Fruit fly (Drosophila melanogaster) whole organism, embryonic: ENCODE measurements around the gene CG46460.

Experiments used
- Abd-B ChIP-seq: fragments of 200-800 bp; sonication (Bioruptor generic); optimal IDR thresholded peaks from 2 replicates; lab custom pipeline; 2018; ENCODE audit warnings: missing biosample characterization, mild to moderate bottlenecking, missing genetic modification characterization, moderate library complexity
- Atf6 ChIP-seq: fragments of 200-800 bp; sonication (Bioruptor generic); IDR thresholded peaks from 2 replicates; pipeline ENCODE4 v1.3.6; 2022; ENCODE audit warnings: missing biosample characterization, missing genetic modification characterization
- Awh ChIP-seq: fragments of 200-800 bp; sonication (Bioruptor generic); IDR thresholded peaks from 2 replicates; pipeline ENCODE4, ENCODE4 v1.3.6; 2022; ENCODE audit warnings: missing biosample characterization, missing genetic modification characterization
- BEAF-32 ChIP-seq: fragments of 200-800 bp; sonication (Bioruptor generic); optimal IDR thresholded peaks from 3 replicates; lab custom pipeline; 2017; ENCODE audit warnings: missing biosample characterization, missing genetic modification characterization, mild to moderate bottlenecking, moderate library complexity, missing genetic modification reagents
- CG13287 ChIP-seq: fragments of 200-800 bp; sonication (Bioruptor generic); IDR thresholded peaks from 2 replicates; pipeline ENCODE4 v1.3.6; 2022; ENCODE audit warnings: missing biosample characterization, missing genetic modification characterization; ENCODE audit not compliant: partially characterized antibody
- CG13424 ChIP-seq: fragments of 200-800 bp; sonication (Bioruptor generic); optimal IDR thresholded peaks from 2 replicates; lab custom pipeline; 2019; ENCODE audit warnings: missing biosample characterization, mild to moderate bottlenecking, missing genetic modification characterization, moderate library complexity
- CG14014 ChIP-seq: fragments of 200-800 bp; sonication (Bioruptor generic); IDR thresholded peaks from 2 replicates; pipeline ENCODE4 v1.3.6; 2022; ENCODE audit warnings: missing biosample characterization, missing genetic modification characterization
- CG1603 ChIP-seq: fragments of 200-800 bp; sonication (Bioruptor generic); optimal IDR thresholded peaks from 2 replicates; lab custom pipeline; 2019; ENCODE audit warnings: missing biosample characterization, mild to moderate bottlenecking, missing genetic modification characterization, moderate library complexity
- CG16815 ChIP-seq: fragments of 200-800 bp; sonication (Bioruptor generic); optimal IDR thresholded peaks from 3 replicates; lab custom pipeline; 2017; ENCODE audit warnings: missing biosample characterization, mild to moderate bottlenecking, missing genetic modification characterization
- CG2120 ChIP-seq: fragments of 200-800 bp; sonication (Bioruptor generic); optimal IDR thresholded peaks from 3 replicates; lab custom pipeline; 2016; ENCODE audit warnings: missing biosample characterization, missing genetic modification characterization
- CG2129 ChIP-seq: fragments of 200-800 bp; sonication (Bioruptor generic); IDR thresholded peaks from 2 replicates; pipeline ENCODE4 v1.3.6; 2022; ENCODE audit warnings: missing biosample characterization, missing genetic modification characterization; ENCODE audit not compliant: partially characterized antibody
- CG2202 ChIP-seq: fragments of 200-800 bp; sonication (Bioruptor generic); optimal IDR thresholded peaks from 2 replicates; lab custom pipeline; 2018; ENCODE audit warnings: missing biosample characterization, mild to moderate bottlenecking, missing genetic modification characterization
- CG2875 ChIP-seq: fragments of 200-800 bp; sonication (Bioruptor generic); optimal IDR thresholded peaks from 2 replicates; lab custom pipeline; 2017; ENCODE audit warnings: missing biosample characterization, mild to moderate bottlenecking, missing genetic modification characterization, missing genetic modification reagents
- CG5953 ChIP-seq: fragments of 200-800 bp; sonication (Bioruptor generic); IDR thresholded peaks from 2 replicates; pipeline ENCODE4 v1.3.6; 2022; ENCODE audit warnings: missing biosample characterization, missing genetic modification characterization
- CG7556 ChIP-seq: fragments of 200-800 bp; sonication (Bioruptor generic); optimal IDR thresholded peaks from 2 replicates; lab custom pipeline; 2017; ENCODE audit warnings: missing biosample characterization, mild to moderate bottlenecking, missing genetic modification characterization
- CG8290 ChIP-seq, 3 experiments: fragments of 200-800 bp; sonication (Bioruptor generic); optimal IDR thresholded peaks; 2 replicates each; lab custom pipeline; 2016 to 2019; ENCODE audit warnings: missing biosample characterization in 3 of 3, missing genetic modification characterization in 3 of 3, mild to moderate bottlenecking in 2 of 3, moderate library complexity in 1 of 3
- CG9932 ChIP-seq: fragments of 200-800 bp; sonication (Bioruptor generic); IDR thresholded peaks from 2 replicates; pipeline ENCODE4 v1.3.6; 2022; ENCODE audit warnings: missing biosample characterization, missing genetic modification characterization
- Dip3 ChIP-seq: fragments of 200-800 bp; sonication (Bioruptor generic); optimal IDR thresholded peaks from 3 replicates; lab custom pipeline; 2016; ENCODE audit warnings: missing biosample characterization, missing genetic modification characterization
- HLH4C ChIP-seq: fragments of 200-800 bp; sonication (Bioruptor generic); IDR thresholded peaks from 3 replicates; pipeline ENCODE4 v1.3.6; 2022; ENCODE audit warnings: missing biosample characterization, missing genetic modification characterization; ENCODE audit not compliant: partially characterized antibody
- Hmr ChIP-seq: fragments of 200-800 bp; sonication (Bioruptor generic); optimal IDR thresholded peaks from 3 replicates; lab custom pipeline; 2017; ENCODE audit warnings: mild to moderate bottlenecking, missing biosample characterization, missing genetic modification reagents, missing genetic modification characterization
- Hmx ChIP-seq: fragments of 200-800 bp; sonication (Bioruptor generic); optimal IDR thresholded peaks from 2 replicates; lab custom pipeline; 2016; ENCODE audit warnings: missing biosample characterization, missing genetic modification characterization
- Hr39 ChIP-seq: fragments of >200 bp; optimal IDR thresholded peaks from 2 replicates; lab custom pipeline; 2017
- Hr51 ChIP-seq, 2 experiments: fragments of 200-800 bp; sonication (Bioruptor generic); optimal IDR thresholded peaks; 2 replicates in 1 of 2; 3 replicates in 1 of 2; lab custom pipeline; 2016 to 2018; ENCODE audit warnings: missing biosample characterization in 2 of 2, missing genetic modification characterization in 2 of 2, mild to moderate bottlenecking in 1 of 2, moderate library complexity in 1 of 2
- NK7.1 ChIP-seq: fragments of 200-800 bp; sonication (Bioruptor generic); optimal IDR thresholded peaks from 3 replicates; lab custom pipeline; 2016; ENCODE audit warnings: missing biosample characterization, missing genetic modification characterization
- Rx ChIP-seq: fragments of 200-800 bp; sonication (Bioruptor generic); IDR thresholded peaks from 2 replicates; pipeline ENCODE4 v1.3.6; 2022; ENCODE audit warnings: missing biosample characterization, missing genetic modification characterization
- Sox102F ChIP-seq: fragments of 200-800 bp; sonication (Bioruptor generic); optimal IDR thresholded peaks from 2 replicates; lab custom pipeline; 2018; ENCODE audit warnings: missing biosample characterization, mild to moderate bottlenecking, missing genetic modification characterization, moderate library complexity
- Ssrp ChIP-seq: fragments of 200-800 bp; sonication (Bioruptor generic); optimal IDR thresholded peaks from 2 replicates; lab custom pipeline; 2018; ENCODE audit warnings: missing biosample characterization, mild to moderate bottlenecking, missing genetic modification characterization, moderate library complexity
- bab2 ChIP-seq: fragments of 200-800 bp; sonication (Bioruptor generic); optimal IDR thresholded peaks from 2 replicates; lab custom pipeline; 2016; ENCODE audit warnings: missing biosample characterization, missing genetic modification characterization
- cato ChIP-seq: fragments of 200-800 bp; sonication (Bioruptor generic); optimal IDR thresholded peaks from 2 replicates; lab custom pipeline; 2016; ENCODE audit warnings: missing biosample characterization, missing genetic modification characterization, borderline replicate concordance
- caup ChIP-seq: fragments of 200-800 bp; sonication (Bioruptor generic); optimal IDR thresholded peaks from 3 replicates; lab custom pipeline; 2017; ENCODE audit warnings: missing biosample characterization, mild to moderate bottlenecking, missing genetic modification characterization, moderate library complexity; ENCODE audit not compliant: severe bottlenecking
- chinmo ChIP-seq: fragments of 200-800 bp; sonication (Bioruptor generic); IDR thresholded peaks from 4 replicates; pipeline ENCODE4 v1.3.6; 2022; ENCODE audit warnings: missing biosample characterization, missing genetic modification characterization; ENCODE audit not compliant: partially characterized antibody
- disco-r ChIP-seq: fragments of 200-800 bp; sonication (Bioruptor generic); optimal IDR thresholded peaks from 2 replicates; lab custom pipeline; 2016; ENCODE audit warnings: missing biosample characterization, missing genetic modification characterization
- ewg ChIP-seq: fragments of 200-800 bp; sonication (Bioruptor generic); optimal IDR thresholded peaks from 3 replicates; lab custom pipeline; 2017; ENCODE audit warnings: mild to moderate bottlenecking, missing biosample characterization, missing genetic modification reagents, missing genetic modification characterization
- fd3F ChIP-seq: fragments of 200-800 bp; sonication (Bioruptor generic); optimal IDR thresholded peaks from 2 replicates; lab custom pipeline; 2018; ENCODE audit warnings: missing biosample characterization, mild to moderate bottlenecking, missing genetic modification characterization, moderate library complexity
- ftz-f1 ChIP-seq: fragments of 200-800 bp; sonication (Bioruptor generic); optimal IDR thresholded peaks from 2 replicates; lab custom pipeline; 2016; ENCODE audit warnings: missing biosample characterization, missing genetic modification characterization
- gcm2 ChIP-seq: fragments of 200-800 bp; sonication (Bioruptor generic); optimal IDR thresholded peaks from 2 replicates; lab custom pipeline; 2016; ENCODE audit warnings: missing biosample characterization, missing genetic modification characterization
- gfzf ChIP-seq: fragments of 200-800 bp; sonication (Bioruptor generic); optimal IDR thresholded peaks from 2 replicates; lab custom pipeline; 2016; ENCODE audit warnings: missing biosample characterization, mild to moderate bottlenecking, missing genetic modification characterization, moderate library complexity
- kah ChIP-seq: fragments of 200-800 bp; sonication (Bioruptor generic); optimal IDR thresholded peaks from 2 replicates; lab custom pipeline; 2018; ENCODE audit warnings: missing biosample characterization, mild to moderate bottlenecking, missing genetic modification characterization
- oc ChIP-seq: fragments of 200-800 bp; sonication (Bioruptor generic); optimal IDR thresholded peaks from 2 replicates; lab custom pipeline; 2018; ENCODE audit warnings: missing biosample characterization, mild to moderate bottlenecking, missing genetic modification characterization, moderate library complexity
- onecut ChIP-seq: fragments of 200-800 bp; sonication (Bioruptor generic); IDR thresholded peaks from 2 replicates; pipeline ENCODE4 v1.3.6; 2022; ENCODE audit warnings: missing biosample characterization, missing genetic modification characterization
- otp ChIP-seq: fragments of 200-800 bp; sonication (Bioruptor generic); IDR thresholded peaks from 3 replicates; pipeline ENCODE4, ENCODE4 v1.3.6; 2022; ENCODE audit warnings: missing biosample characterization, missing genetic modification characterization
- repo ChIP-seq: fragments of 200-800 bp; sonication (Bioruptor generic); optimal IDR thresholded peaks from 2 replicates; lab custom pipeline; 2016; ENCODE audit warnings: missing biosample characterization, missing genetic modification characterization
- sna ChIP-seq: fragments of 200-800 bp; sonication (Bioruptor generic); IDR thresholded peaks from 2 replicates; pipeline ENCODE4 v1.3.6; 2022; ENCODE audit warnings: missing biosample characterization, missing genetic modification characterization; ENCODE audit not compliant: partially characterized antibody
- ssp ChIP-seq: fragments of 200-800 bp; sonication (Bioruptor generic); IDR thresholded peaks from 2 replicates; pipeline ENCODE4 v1.3.6; 2022; ENCODE audit warnings: missing biosample characterization, missing genetic modification characterization
- sug ChIP-seq: fragments of 200-800 bp; optimal IDR thresholded peaks from 2 replicates; lab custom pipeline; 2019; ENCODE audit warnings: missing biosample characterization, mild to moderate bottlenecking, missing genetic modification characterization, moderate library complexity
- tll ChIP-seq, 2 experiments: fragments of 200-800 bp in 1 of 2; fragments of >200 bp in 1 of 2; sonication (Bioruptor generic) in 1 of 2; optimal IDR thresholded peaks; 2 replicates each; lab custom pipeline; 2017 to 2019; ENCODE audit warnings: missing biosample characterization in 2 of 2, missing genetic modification characterization in 2 of 2, mild to moderate bottlenecking in 1 of 2, moderate library complexity in 1 of 2
- unpg ChIP-seq: fragments of 200-800 bp; sonication (Bioruptor generic); optimal IDR thresholded peaks from 3 replicates; lab custom pipeline; 2018; ENCODE audit warnings: missing biosample characterization, mild to moderate bottlenecking, missing genetic modification characterization, moderate library complexity
- vvl ChIP-seq: fragments of 200-800 bp; sonication (Bioruptor generic); IDR thresholded peaks from 2 replicates; pipeline ENCODE4 v1.3.6; 2022; ENCODE audit warnings: missing biosample characterization, missing genetic modification characterization
- zfh1 ChIP-seq: fragments of 200-800 bp; sonication (Bioruptor generic); IDR thresholded peaks from 3 replicates; pipeline ENCODE4 v1.3.6; 2022; ENCODE audit warnings: missing biosample characterization, missing genetic modification characterization

The CG46460 gene

DNA sequence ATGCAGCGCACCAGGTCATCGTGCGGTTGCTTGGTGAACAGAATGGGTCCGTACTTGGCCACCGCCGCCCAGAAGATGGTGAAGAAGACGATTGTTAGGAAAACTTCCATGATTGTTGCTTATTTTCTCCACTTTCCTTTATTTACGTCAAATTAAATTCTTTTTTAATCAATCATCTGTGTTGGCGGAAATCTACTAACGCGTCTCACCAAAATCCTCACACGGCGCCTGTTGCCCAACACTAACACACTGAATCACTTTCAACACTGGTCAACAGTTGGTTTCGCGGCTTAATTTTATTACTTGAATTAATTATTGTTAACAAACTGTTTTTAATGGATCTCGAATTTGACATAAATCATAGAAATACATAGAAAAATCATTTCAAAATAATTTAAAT, 40.4 kb downstream of the CG46460 start, which contains the start of gene VhaM9.7-c (continued):
- TF ChIP-seq Rx (no peak), sug (tag; lab: Kevin White, UChicago) (peak; percentile 26), NK7.1 (GFP tag; lab: Kevin White, UChicago) (no peak), kah (GFP tag; lab: Kevin White, UChicago) (peak; percentile 3), Abd-B (GFP tag; lab: Kevin White, UChicago) (peak; percentile 28), disco-r (no peak), vvl (GFP tag; lab: Robert Waterston, UW) (peak; percentile 65), CG5953 (GFP tag; lab: Robert Waterston, UW) (no peak), CG16815 (GFP tag; lab: Kevin White, UChicago) (no peak), gfzf (GFP tag; lab: Kevin White, UChicago) (peak; percentile 81), unpg (no peak), caup (peak; percentile 43), Awh (GFP tag; lab: Robert Waterston, UW) (no peak), ewg (GFP tag; lab: Kevin White, UChicago) (peak; percentile 7), Ssrp (tag; lab: Kevin White, UChicago) (no peak), ftz-f1 (GFP tag; lab: Kevin White, UChicago) (no peak), CG1603 (tag; lab: Kevin White, UChicago) (no peak), onecut (GFP tag; lab: Robert Waterston, UW) (peak; percentile 54; the same call in 1 of the 2 replicates), Sox102F (GFP tag; lab: Kevin White, UChicago) (no peak), cato (GFP tag; lab: Kevin White, UChicago) (no peak), repo (GFP tag; lab: Kevin White, UChicago) (no peak), CG8290 (GFP tag; optimal IDR thresholded peaks at IDR 0.05; lab: Kevin White, UChicago) (no peak), CG8290 (tag; optimal IDR thresholded peaks at IDR 0.05; lab: Kevin White, UChicago) (no peak), otp (GFP tag; lab: Robert Waterston, UW) (peak; percentile 45; the same call in 1 of the 3 replicates), gcm2 (GFP tag; lab: Kevin White, UChicago) (peak; percentile 4), Dip3 (peak; percentile 8), bab2 (GFP tag; lab: Kevin White, UChicago) (no peak), Hmx (no peak), CG2875 (GFP tag; lab: Kevin White, UChicago) (no peak), CG14014 (GFP tag; lab: Robert Waterston, UW) (no peak), CG13287 (GFP tag; lab: Robert Waterston, UW) (peak; percentile 55), CG9932 (GFP tag; lab: Robert Waterston, UW) (peak; percentile 71), sna (GFP tag; lab: Robert Waterston, UW) (no peak), CG2129 (no peak), oc (tag; lab: Kevin White, UChicago) (no peak), HLH4C (GFP tag; lab: Robert Waterston, UW) (no peak), CG13424 (no peak), tll (GFP tag; optimal IDR thresholded peaks at IDR 0.05; lab: Kevin White, UChicago) (no peak), ssp (peak; percentile 17; the same call in 1 of the 2 replicates), CG7556 (GFP tag; lab: Kevin White, UChicago) (peak; percentile 7), Hr51 (GFP tag; optimal IDR thresholded peaks at IDR 0.05; lab: Kevin White, UChicago) (peak in 1 of 2 experiments; percentile 3), BEAF-32 (peak; percentile 20), Hr39 (lab: Kevin White, UChicago) (no peak), chinmo (GFP tag; lab: Robert Waterston, UW) (no peak), Atf6 (GFP tag; lab: Robert Waterston, UW) (no peak), zfh1 (GFP tag; lab: Robert Waterston, UW) (0 out of 3 replicates have a peak, but pooled peaks have one; percentile 38), CG2202 (tag; lab: Kevin White, UChicago) (no peak), CG2120 (peak; percentile 70), Hmr (GFP tag; lab: Kevin White, UChicago) (peak; percentile 23), fd3F (GFP tag; lab: Kevin White, UChicago) (no peak)
